Worm (Caenorhabditis elegans): Measurements from ENCODE around the gene mrps-11.

The mrps-11 gene

ce11 chrV:12491070-12491643, 3.3 kb downstream of the mrps-11 start:
- TF ChIP-seq unc-62 (GFP tag; optimal IDR thresholded peaks at IDR 0.05) (peak; percentile 50), eor-1 (tag; optimal IDR thresholded peaks at IDR 0.05) (no peak), mml-1 (tag; optimal IDR thresholded peaks at IDR 0.05) (no peak), ama-1 (optimal IDR thresholded peaks at IDR 0.05) (peak; percentile 78), nhr-28 (tag; optimal IDR thresholded peaks at IDR 0.05) (no peak), snpc-4 (tag; optimal IDR thresholded peaks at IDR 0.05) (peak; percentile 99), elt-3 (tag; optimal IDR thresholded peaks at IDR 0.05) (no peak), ZK546.5 (tag; optimal IDR thresholded peaks at IDR 0.05) (no peak), fkh-10 (GFP tag; optimal IDR thresholded peaks at IDR 0.05) (no peak), R02D3.7 (tag; optimal IDR thresholded peaks at IDR 0.05) (peak; percentile 57), jun-1 (tag; optimal IDR thresholded peaks at IDR 0.05) (peak; percentile 29), pqm-1 (tag; optimal IDR thresholded peaks at IDR 0.05) (peak; percentile 54), mdl-1 (tag; optimal IDR thresholded peaks at IDR 0.05) (no peak), nfya-1 (tag; optimal IDR thresholded peaks at IDR 0.05; ENCODE audit: insufficient read depth) (peak; percentile 74), hmg-11 (tag; optimal IDR thresholded peaks at IDR 0.05) (peak; percentile 68), nhr-23 (tag; optimal IDR thresholded peaks at IDR 0.05) (peak; percentile 75), lin-39 (tag; optimal IDR thresholded peaks at IDR 0.05) (peak; percentile 70), tbx-2 (tag; optimal IDR thresholded peaks at IDR 0.05) (peak; percentile 51), nhr-77 (tag; optimal IDR thresholded peaks at IDR 0.05) (peak; percentile 10), lin-15B (tag; optimal IDR thresholded peaks at IDR 0.05) (peak; percentile 41), ztf-4 (tag; optimal IDR thresholded peaks at IDR 0.05) (no peak), egl-27 (tag; optimal IDR thresholded peaks at IDR 0.05) (peak; percentile 0), fos-1 (tag; optimal IDR thresholded peaks at IDR 0.05) (peak; percentile 39), daf-12 (tag; optimal IDR thresholded peaks at IDR 0.05) (no peak), ztf-11 (tag; optimal IDR thresholded peaks at IDR 0.05) (no peak), nhr-237 (tag; optimal IDR thresholded peaks at IDR 0.05) (no peak), egl-5 (tag; optimal IDR thresholded peaks at IDR 0.05) (no peak), zag-1 (tag; optimal IDR thresholded peaks at IDR 0.05) (no peak), ceh-82 (tag; optimal IDR thresholded peaks at IDR 0.05) (no peak), pha-4 (tag; optimal IDR thresholded peaks at IDR 0.05) (peak; percentile 32), nhr-67 (tag; optimal IDR thresholded peaks at IDR 0.05) (no peak), elt-1 (tag; optimal IDR thresholded peaks at IDR 0.05) (no peak), nhr-11 (tag; optimal IDR thresholded peaks at IDR 0.05) (no peak), nhr-76 (tag; optimal IDR thresholded peaks at IDR 0.05) (no peak), lsy-12 (tag; optimal IDR thresholded peaks at IDR 0.05) (peak; percentile 61), sea-2 (GFP tag; optimal IDR thresholded peaks at IDR 0.05) (no peak), ceh-28 (tag; optimal IDR thresholded peaks at IDR 0.05) (peak; percentile 57), fkh-2 (tag; optimal IDR thresholded peaks at IDR 0.05) (no peak), skn-1 (tag; optimal IDR thresholded peaks at IDR 0.05) (peak; percentile 25), ceh-9 (tag; optimal IDR thresholded peaks at IDR 0.05) (no peak), unc-39 (tag; optimal IDR thresholded peaks at IDR 0.05) (no peak), nhr-43 (tag; optimal IDR thresholded peaks at IDR 0.05; ENCODE audit: poor library complexity, severe bottlenecking) (peak; percentile 81), elt-2 (tag; optimal IDR thresholded peaks at IDR 0.05) (peak; percentile 58), ceh-16 (tag; optimal IDR thresholded peaks at IDR 0.05) (no peak), aly-2 (tag; optimal IDR thresholded peaks at IDR 0.05) (no peak), nhr-25 (tag; optimal IDR thresholded peaks at IDR 0.05) (peak; percentile 64), nhr-12 (tag; optimal IDR thresholded peaks at IDR 0.05) (no peak)
